Worm (Caenorhabditis elegans) whole organism, L2 larva: ENCODE results near the gene ddp-1.

ENCODE experiments used
- C34F6.9 ChIP-seq: fragments of 150-350 bp; optimal IDR thresholded peaks from 2 replicates; lab custom pipeline; 2014; ENCODE audit warnings: missing biosample characterization, missing genetic modification characterization
- F13H6.1 ChIP-seq: sonication (generic microtip); optimal IDR thresholded peaks from 2 replicates; lab custom pipeline; 2016; ENCODE audit warnings: missing genetic modification characterization, missing compliant biosample characterization
- R02D3.7 ChIP-seq: fragments of 150-350 bp; optimal IDR thresholded peaks from 2 replicates; lab custom pipeline; 2014; ENCODE audit warnings: missing biosample characterization, missing genetic modification characterization
- Y55F3AM.14 ChIP-seq: fragments of 200-800 bp; sonication (Bioruptor generic); optimal IDR thresholded peaks from 2 replicates; lab custom pipeline; 2018; ENCODE audit warnings: mild to moderate bottlenecking, missing genetic modification characterization, missing compliant biosample characterization
- ZK546.5 ChIP-seq: sonication (generic microtip); optimal IDR thresholded peaks from 2 replicates; lab custom pipeline; 2017; ENCODE audit warnings: missing biosample characterization, missing genetic modification characterization
- alr-1 ChIP-seq: fragments of 150-350 bp; optimal IDR thresholded peaks from 2 replicates; lab custom pipeline; 2014; ENCODE audit warnings: missing biosample characterization, missing genetic modification characterization
- aly-2 ChIP-seq: fragments of 150-350 bp; optimal IDR thresholded peaks from 2 replicates; lab custom pipeline; 2014; ENCODE audit warnings: missing biosample characterization, missing genetic modification characterization
- ceh-82 ChIP-seq: fragments of 150-350 bp; optimal IDR thresholded peaks from 2 replicates; lab custom pipeline; 2014; ENCODE audit warnings: missing biosample characterization, missing genetic modification characterization
- crh-2 ChIP-seq: sonication (generic microtip); optimal IDR thresholded peaks from 2 replicates; lab custom pipeline; 2017; ENCODE audit warnings: missing biosample characterization, missing genetic modification characterization
- dmd-4 ChIP-seq: sonication (generic microtip); optimal IDR thresholded peaks from 2 replicates; lab custom pipeline; 2017; ENCODE audit warnings: missing biosample characterization, missing genetic modification characterization
- egl-27 ChIP-seq: sonication (generic microtip); optimal IDR thresholded peaks from 3 replicates; lab custom pipeline; 2017; ENCODE audit warnings: missing biosample characterization, missing genetic modification reagents, missing genetic modification characterization
- elt-1 ChIP-seq: fragments of 150-350 bp; optimal IDR thresholded peaks from 2 replicates; lab custom pipeline; 2014; ENCODE audit warnings: missing biosample characterization, missing genetic modification characterization
- elt-3 ChIP-seq: sonication (generic microtip); optimal IDR thresholded peaks from 2 replicates; lab custom pipeline; 2017; ENCODE audit warnings: missing biosample characterization, missing genetic modification characterization
- fos-1 ChIP-seq: fragments of 150-350 bp; optimal IDR thresholded peaks from 2 replicates; lab custom pipeline; 2014; ENCODE audit warnings: missing biosample characterization, missing genetic modification characterization
- gmeb-1 ChIP-seq: fragments of 150-350 bp; optimal IDR thresholded peaks from 2 replicates; lab custom pipeline; 2014; ENCODE audit warnings: missing biosample characterization, missing genetic modification characterization
- lin-11 ChIP-seq: fragments of 150-350 bp; sonication (generic microtip); optimal IDR thresholded peaks from 2 replicates; lab custom pipeline; 2014; ENCODE audit warnings: missing biosample characterization, missing genetic modification characterization, inconsistent platforms, mixed read lengths
- lin-13 ChIP-seq: fragments of 150-350 bp; optimal IDR thresholded peaks from 2 replicates; lab custom pipeline; 2014; ENCODE audit warnings: missing biosample characterization, missing genetic modification reagents, missing genetic modification characterization
- lin-39 ChIP-seq: fragments of 150-350 bp; optimal IDR thresholded peaks from 2 replicates; lab custom pipeline; 2014; ENCODE audit warnings: missing biosample characterization, missing genetic modification reagents, missing genetic modification characterization
- lsy-2 ChIP-seq, 2 experiments: fragments of 150-350 bp in 1 of 2; sonication (generic microtip) in 1 of 2; optimal IDR thresholded peaks; 2 replicates each; lab custom pipeline; 2014 to 2017; ENCODE audit warnings: missing biosample characterization in 2 of 2, missing genetic modification characterization in 2 of 2
- mab-5 ChIP-seq: fragments of 150-350 bp; optimal IDR thresholded peaks from 2 replicates; lab custom pipeline; 2014; ENCODE audit warnings: missing biosample characterization, missing genetic modification characterization
- nhr-10 ChIP-seq: sonication (generic microtip); optimal IDR thresholded peaks from 2 replicates; lab custom pipeline; 2017; ENCODE audit warnings: missing biosample characterization, missing genetic modification characterization
- nhr-11 ChIP-seq: fragments of 150-350 bp; optimal IDR thresholded peaks from 2 replicates; lab custom pipeline; 2014; ENCODE audit warnings: missing biosample characterization, missing genetic modification characterization
- nhr-12 ChIP-seq: fragments of 150-350 bp; optimal IDR thresholded peaks from 2 replicates; lab custom pipeline; 2014; ENCODE audit warnings: missing biosample characterization, missing genetic modification characterization
- nhr-129 ChIP-seq: fragments of 150-350 bp; optimal IDR thresholded peaks from 2 replicates; lab custom pipeline; 2014; ENCODE audit warnings: missing biosample characterization, missing genetic modification characterization
- nhr-21 ChIP-seq: fragments of 150-350 bp; optimal IDR thresholded peaks from 2 replicates; lab custom pipeline; 2014; ENCODE audit warnings: missing biosample characterization, missing genetic modification characterization
- nhr-25 ChIP-seq: fragments of 150-350 bp; sonication (generic microtip); optimal IDR thresholded peaks from 3 replicates; lab custom pipeline; 2014; ENCODE audit warnings: missing biosample characterization, missing genetic modification characterization
- nhr-77 ChIP-seq: fragments of 150-350 bp; optimal IDR thresholded peaks from 2 replicates; lab custom pipeline; 2014; ENCODE audit warnings: missing biosample characterization, missing genetic modification characterization
- sem-4 ChIP-seq: fragments of 150-350 bp; optimal IDR thresholded peaks from 2 replicates; lab custom pipeline; 2014; ENCODE audit warnings: missing biosample characterization, missing genetic modification reagents, missing genetic modification characterization
- skn-1 ChIP-seq: sonication (generic microtip); optimal IDR thresholded peaks from 2 replicates; lab custom pipeline; 2017; ENCODE audit warnings: missing biosample characterization, missing genetic modification characterization
- sma-3 ChIP-seq: sonication (generic microtip); optimal IDR thresholded peaks from 2 replicates; lab custom pipeline; 2016; ENCODE audit warnings: missing genetic modification reagents, missing genetic modification characterization, missing compliant biosample characterization
- sma-9 ChIP-seq, 2 experiments: fragments of 150-350 bp in 1 of 2; sonication (generic microtip) in 1 of 2; optimal IDR thresholded peaks; 2 replicates each; lab custom pipeline; 2014 to 2016; ENCODE audit warnings: missing genetic modification characterization in 2 of 2, mild to moderate bottlenecking in 1 of 2, missing biosample characterization in 1 of 2, missing compliant biosample characterization in 1 of 2, missing genetic modification reagents in 1 of 2, moderate library complexity in 1 of 2
- snpc-4 ChIP-seq: fragments of 150-350 bp; optimal IDR thresholded peaks from 2 replicates; lab custom pipeline; 2014; ENCODE audit warnings: missing biosample characterization, missing genetic modification characterization
- unc-55 ChIP-seq: fragments of 150-350 bp; sonication (generic microtip); optimal IDR thresholded peaks from 3 replicates; lab custom pipeline; 2014; ENCODE audit warnings: missing biosample characterization, missing genetic modification reagents, missing genetic modification characterization
- zag-1 ChIP-seq: fragments of 150-350 bp; optimal IDR thresholded peaks from 2 replicates; lab custom pipeline; 2014; ENCODE audit warnings: missing biosample characterization, missing genetic modification characterization
- ztf-1 ChIP-seq: fragments of 200-800 bp; sonication (Bioruptor generic); conservative IDR thresholded peaks from 2 replicates; pipeline ENCODE4 v1.3.6; 2022; ENCODE audit warnings: missing genetic modification characterization, missing compliant biosample characterization
- ztf-11 ChIP-seq: sonication (generic microtip); optimal IDR thresholded peaks from 2 replicates; lab custom pipeline; 2017; ENCODE audit warnings: missing biosample characterization, missing genetic modification characterization

ddp-1 gene

DNA sequence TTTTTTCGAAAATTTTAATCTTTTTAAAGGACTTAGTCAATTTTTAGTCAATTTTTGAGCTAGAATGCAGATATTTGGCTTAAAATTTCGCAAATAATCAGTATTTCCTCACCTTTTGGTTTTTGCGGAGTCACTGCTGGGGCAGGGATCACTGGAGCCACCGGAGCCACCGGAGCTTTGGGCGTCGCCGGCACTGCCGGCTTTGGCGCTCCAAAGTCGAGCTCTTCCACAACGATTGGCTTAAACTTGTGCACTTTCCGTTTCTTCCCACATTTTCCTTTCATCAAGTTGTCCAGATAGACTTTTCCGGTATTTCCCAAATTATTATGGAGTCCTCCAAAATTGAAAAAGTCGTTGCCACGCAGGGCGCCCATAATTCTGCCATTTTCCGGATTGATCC lies 45.4 kb upstream of the ddp-1 start:
- TF ChIP-seq aly-2 (tag; lab: Kevin White, UChicago) (no peak), R02D3.7 (tag; lab: Kevin White, UChicago) (no peak), fos-1 (tag; lab: Kevin White, UChicago) (no peak), lin-39 (tag; lab: Kevin White, UChicago) (no peak), nhr-21 (tag; lab: Kevin White, UChicago) (no peak), ztf-11 (tag; lab: Kevin White, UChicago) (no peak), unc-55 (GFP tag; lab: Kevin White, UChicago) (no peak), nhr-10 (tag; lab: Kevin White, UChicago) (no peak), zag-1 (tag; lab: Kevin White, UChicago) (no peak), Y55F3AM.14 (GFP tag; lab: Kevin White, UChicago) (no peak), nhr-77 (tag; lab: Kevin White, UChicago) (no peak), alr-1 (tag; lab: Kevin White, UChicago) (no peak), ZK546.5 (no peak), lin-11 (tag; lab: Kevin White, UChicago) (no peak)
- TF ChIP-seq, all 48 proteins: peak for 0

DNA sequence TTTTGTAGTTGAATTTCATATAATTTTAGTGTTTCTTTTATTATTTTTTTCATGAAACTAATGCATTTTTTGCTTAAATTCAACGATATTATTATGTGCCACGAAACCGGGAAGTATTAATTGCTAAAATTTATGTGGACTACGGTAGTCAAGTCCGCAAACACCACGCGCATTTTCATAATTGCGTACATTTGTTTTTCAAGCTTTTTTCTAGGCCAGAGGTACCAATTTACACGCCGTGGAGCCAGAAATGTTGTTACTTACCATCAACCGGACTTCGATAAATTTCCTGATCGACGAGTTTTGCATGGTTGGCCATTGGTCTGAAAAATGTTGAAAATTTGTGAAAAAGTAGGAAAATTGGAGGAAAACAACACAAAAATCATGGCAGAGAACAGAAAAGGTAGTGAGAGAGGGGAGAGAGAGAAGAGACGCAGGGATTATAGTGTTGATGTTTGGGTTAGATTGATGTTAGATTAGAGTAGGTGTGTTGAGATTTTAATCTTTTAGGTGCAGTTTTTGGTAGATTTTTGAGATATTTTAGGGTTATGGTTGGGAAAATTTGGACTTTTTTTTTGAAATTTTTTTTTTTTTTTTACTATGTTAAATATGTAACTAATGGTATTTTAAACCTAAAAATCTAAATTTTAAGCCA lies 41.6 kb upstream of the ddp-1 start, which contains the start of gene clp-4:
TSS of gene clp-4 (minus strand) at position 323 of the 655 bp plus-strand sequence.
- TF ChIP-seq nhr-12 (tag; lab: Kevin White, UChicago) (no peak), skn-1 (tag; lab: Kevin White, UChicago) (no peak), lsy-2 (tag; optimal IDR thresholded peaks at IDR 0.05; lab: Kevin White, UChicago) (peak in 1 of 2 experiments; percentile 29), unc-55 (GFP tag; lab: Kevin White, UChicago) (peak; percentile 6), elt-1 (tag; lab: Kevin White, UChicago) (peak; percentile 42), sma-9 (GFP tag; optimal IDR thresholded peaks at IDR 0.05; lab: Kevin White, UChicago) (no peak), sma-9 (tag; optimal IDR thresholded peaks at IDR 0.05; lab: Kevin White, UChicago) (no peak), nhr-25 (tag; lab: Kevin White, UChicago) (peak; percentile 52)

DNA sequence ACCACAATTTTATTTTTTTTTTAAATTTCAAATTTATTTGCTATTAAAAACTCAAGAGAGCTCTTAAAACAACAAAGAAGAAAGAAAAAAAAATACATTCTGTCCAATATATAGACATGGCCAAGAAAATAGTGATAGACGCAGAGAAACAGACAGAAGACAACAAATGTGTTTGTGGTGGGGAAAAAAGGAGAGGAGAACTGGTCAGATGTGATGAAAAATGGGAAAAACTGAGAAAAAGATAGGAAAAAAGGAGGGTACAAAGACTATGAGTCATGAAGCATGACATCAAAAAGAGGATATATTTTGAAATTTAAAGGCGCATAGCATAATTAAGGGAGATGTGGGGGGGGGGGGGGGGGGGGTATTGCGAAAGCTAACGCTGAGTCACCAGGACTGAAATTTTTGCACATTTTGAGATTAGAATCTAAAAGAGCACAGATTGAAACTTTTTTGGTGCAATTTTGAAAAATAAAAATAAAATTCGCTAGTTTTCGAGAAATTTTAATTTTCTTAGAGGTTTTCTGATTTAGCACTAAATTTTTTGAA lies 40.6 kb upstream of the ddp-1 start:
- TF ChIP-seq ZK546.5: no peak
- peak; percentile 84 for TF ChIP-seq C34F6.9 (tag; lab: Kevin White, UChicago)
- TF ChIP-seq nhr-25 (tag; lab: Kevin White, UChicago): no peak
- no peak for TF ChIP-seq Y55F3AM.14 (GFP tag; lab: Kevin White, UChicago)
- peak; percentile 43 for TF ChIP-seq nhr-129
- peak; percentile 73 for TF ChIP-seq fos-1 (tag; lab: Kevin White, UChicago)
- peak; percentile 53 for TF ChIP-seq crh-2 (tag; lab: Kevin White, UChicago)
- peak; percentile 64 for TF ChIP-seq unc-55 (GFP tag; lab: Kevin White, UChicago)
- no peak for TF ChIP-seq R02D3.7 (tag; lab: Kevin White, UChicago)
- TF ChIP-seq lin-13 (GFP tag; lab: Kevin White, UChicago): peak; percentile 24
- no peak for TF ChIP-seq dmd-4
- no peak for TF ChIP-seq snpc-4 (tag; lab: Kevin White, UChicago)
- TF ChIP-seq mab-5: peak; percentile 47
- TF ChIP-seq ztf-1: no peak
- TF ChIP-seq lsy-2 (tag; optimal IDR thresholded peaks at IDR 0.05; lab: Kevin White, UChicago): peak in 1 of 2 experiments; percentile 76
- no peak for TF ChIP-seq egl-27 (tag; lab: Kevin White, UChicago)
- TF ChIP-seq sma-9 (GFP tag; optimal IDR thresholded peaks at IDR 0.05; lab: Kevin White, UChicago): peak; percentile 58
- no peak for TF ChIP-seq sma-9 (tag; optimal IDR thresholded peaks at IDR 0.05; lab: Kevin White, UChicago)
- peak; percentile 41 for TF ChIP-seq zag-1 (tag; lab: Kevin White, UChicago)
- TF ChIP-seq, all 48 proteins: peak for 10

DNA sequence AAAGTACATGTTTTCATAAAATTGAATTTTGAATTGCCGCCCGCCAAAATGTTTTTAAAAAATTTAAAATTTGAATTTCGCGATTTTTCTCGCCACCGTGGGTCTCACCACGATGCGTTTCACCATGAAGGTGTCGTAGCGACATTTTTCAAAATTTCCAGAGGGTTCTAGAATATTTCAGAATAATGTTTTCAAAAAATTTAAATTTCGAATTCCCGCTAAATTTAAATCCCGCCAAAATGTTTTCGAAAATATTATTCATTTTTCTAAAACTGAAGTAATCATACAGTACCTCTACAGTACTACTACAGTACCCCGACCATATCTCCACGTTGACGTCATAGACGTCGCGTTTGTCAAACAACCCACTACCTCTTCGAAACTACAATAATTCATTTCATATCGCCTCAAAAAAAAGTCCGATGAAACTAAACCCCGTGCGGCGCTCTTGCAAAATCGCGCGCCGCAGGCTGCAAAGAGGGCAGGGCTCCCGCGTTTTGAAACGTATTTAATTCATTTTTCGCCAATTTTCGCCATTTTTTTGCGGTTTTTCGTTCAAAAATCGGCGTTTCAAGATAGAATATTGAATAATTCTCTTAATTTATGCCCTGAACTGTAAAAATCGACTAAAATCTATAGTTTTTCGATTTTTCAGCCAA lies 35.3 kb upstream of the ddp-1 start, which contains the start of the genes pvf-1 and Y39A3CL.7:
TSS of gene pvf-1 (minus strand) at position 51 of the 659 bp plus-strand sequence.
TSS of gene Y39A3CL.7 (plus strand) at position 656 of the 659 bp plus-strand sequence.
- TF ChIP-seq nhr-129: peak; percentile 23
- peak; percentile 39 for TF ChIP-seq sma-3
- peak; percentile 40 for TF ChIP-seq gmeb-1
- TF ChIP-seq ceh-82: no peak
- TF ChIP-seq sem-4 (tag; lab: Kevin White, UChicago): peak; percentile 20
- no peak for TF ChIP-seq nhr-11 (tag; lab: Kevin White, UChicago)
- TF ChIP-seq elt-3: no peak
- peak; percentile 36 for TF ChIP-seq C34F6.9 (tag; lab: Kevin White, UChicago)
- peak; percentile 63 for TF ChIP-seq lin-13 (GFP tag; lab: Kevin White, UChicago)
- peak; percentile 34 for TF ChIP-seq unc-55 (GFP tag; lab: Kevin White, UChicago)
- peak in 1 of 2 experiments; percentile 60 for TF ChIP-seq lsy-2 (tag; optimal IDR thresholded peaks at IDR 0.05; lab: Kevin White, UChicago)
- no peak for TF ChIP-seq zag-1 (tag; lab: Kevin White, UChicago)
- peak; percentile 7 for TF ChIP-seq F13H6.1
